Fruit fly (Drosophila melanogaster): ENCODE measurements around the gene CG34133.

Gene CG34133

DNA sequence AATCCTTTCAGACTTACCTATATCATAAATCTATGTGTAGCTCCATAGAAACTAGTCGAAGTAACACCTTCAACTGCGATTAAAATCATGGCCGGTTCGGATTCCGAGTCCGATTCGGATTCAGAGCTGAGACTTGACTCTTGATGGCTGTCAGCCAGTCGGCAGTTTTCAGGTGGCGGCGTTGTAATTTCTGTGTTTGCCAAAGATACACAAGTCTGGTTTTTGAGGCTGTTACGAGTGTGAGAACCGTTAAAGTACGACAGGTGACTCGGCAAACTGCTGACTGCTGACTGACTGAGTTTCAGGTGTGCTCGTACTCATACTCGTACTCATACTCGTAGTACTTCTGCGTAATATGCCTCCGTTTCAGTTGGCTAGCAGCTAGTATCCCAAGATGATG lies 22.0 kb downstream of the CG34133 start (continued):
- TF ChIP-seq D19B (GFP tag; optimal IDR thresholded peaks at IDR 0.05) (no peak), caup (GFP tag; optimal IDR thresholded peaks at IDR 0.05; ENCODE audit: severe bottlenecking) (peak; percentile 60), Usf (GFP tag; optimal IDR thresholded peaks at IDR 0.05) (no peak), CG15601 (tag; optimal IDR thresholded peaks at IDR 0.05) (peak; percentile 34), toy (GFP tag; IDR thresholded peaks at IDR 0.05) (0 out of 2 replicates have a peak, but pooled peaks have one; percentile 44), Dad (GFP tag; optimal IDR thresholded peaks at IDR 0.05) (no peak), bab2 (GFP tag; optimal IDR thresholded peaks at IDR 0.05) (peak; percentile 7), NC2α (GFP tag; optimal IDR thresholded peaks at IDR 0.05) (no peak), Meics (GFP tag; optimal IDR thresholded peaks at IDR 0.05) (peak; percentile 46), Vsx1 (GFP tag; optimal IDR thresholded peaks at IDR 0.05) (peak; percentile 20), CG31365 (tag; optimal IDR thresholded peaks at IDR 0.05) (peak; percentile 19), CG11398 (GFP tag; optimal IDR thresholded peaks at IDR 0.05) (no peak), sob (GFP tag; IDR thresholded peaks at IDR 0.05) (peak; percentile 41; the same call in 1 of the 2 replicates), CG14667 (GFP tag; IDR thresholded peaks at IDR 0.05) (no peak), CG17568 (GFP tag; optimal IDR thresholded peaks at IDR 0.05) (peak; percentile 17), peb (GFP tag; IDR thresholded peaks at IDR 0.05) (no peak), CG10462 (GFP tag; optimal IDR thresholded peaks at IDR 0.05) (no peak), CG17912 (GFP tag; optimal IDR thresholded peaks at IDR 0.05) (no peak), fru (optimal IDR thresholded peaks at IDR 0.05) (no peak), CG2202 (tag; optimal IDR thresholded peaks at IDR 0.05) (peak; percentile 1), CG12071 (GFP tag; optimal IDR thresholded peaks at IDR 0.05) (peak; percentile 59), CG2120 (GFP tag; optimal IDR thresholded peaks at IDR 0.05) (peak; percentile 48), row (GFP tag; IDR thresholded peaks at IDR 0.05) (no peak), CG1233 (GFP tag; optimal IDR thresholded peaks at IDR 0.05) (peak; percentile 2), CG8290 (GFP tag; optimal IDR thresholded peaks at IDR 0.05) (peak; percentile 6), CG8290 (tag; optimal IDR thresholded peaks at IDR 0.05) (peak in 1 of 2 experiments; percentile 77), en (GFP tag; optimal IDR thresholded peaks at IDR 0.05) (no peak), lilli (GFP tag; optimal IDR thresholded peaks at IDR 0.05) (no peak), PHDP (tag; optimal IDR thresholded peaks at IDR 0.05) (peak; percentile 53), dati (GFP tag; IDR thresholded peaks at IDR 0.05) (no peak), chm (GFP tag; IDR thresholded peaks at IDR 0.05) (no peak), CG9797 (GFP tag; optimal IDR thresholded peaks at IDR 0.05) (no peak), CG14965 (GFP tag; optimal IDR thresholded peaks at IDR 0.05; ENCODE audit: borderline replicate concordance) (no peak), CG4328 (GFP tag; optimal IDR thresholded peaks at IDR 0.05) (no peak), CG6813 (GFP tag; optimal IDR thresholded peaks at IDR 0.05) (peak; percentile 64), CG14014 (GFP tag; IDR thresholded peaks at IDR 0.05) (peak; percentile 48; the same call in 1 of the 2 replicates), Oaz (GFP tag; IDR thresholded peaks at IDR 0.05) (0 out of 2 replicates have a peak, but pooled peaks have one; percentile 7), CG4282 (GFP tag; optimal IDR thresholded peaks at IDR 0.05) (no peak), scrt (GFP tag; optimal IDR thresholded peaks at IDR 0.05) (no peak), Tbp (GFP tag; optimal IDR thresholded peaks at IDR 0.05) (no peak), CG1792 (GFP tag; optimal IDR thresholded peaks at IDR 0.05) (no peak), Taf1 (GFP tag; IDR thresholded peaks at IDR 0.05) (no peak), Bgb (GFP tag; IDR thresholded peaks at IDR 0.05; ENCODE audit: partially characterized antibody) (no peak), sens (GFP tag) (peak; percentile 61), hkb (optimal IDR thresholded peaks at IDR 0.05) (no peak), hkb (GFP tag; IDR thresholded peaks at IDR 0.05) (0 out of 2 replicates have a peak, but pooled peaks have one; percentile 14), Nf-YA (GFP tag; IDR thresholded peaks at IDR 0.05) (no peak), NfI (GFP tag; optimal IDR thresholded peaks at IDR 0.05) (no peak), CG11085 (GFP tag; IDR thresholded peaks at IDR 0.05) (no peak), CG13296 (GFP tag; optimal IDR thresholded peaks at IDR 0.05) (peak; percentile 49), CG5180 (GFP tag; optimal IDR thresholded peaks at IDR 0.05) (no peak), Blimp-1 (GFP tag; optimal IDR thresholded peaks at IDR 0.05) (peak; percentile 11)
